Worm (Caenorhabditis elegans): ENCODE results near the gene R02F11.12.

DNA sequence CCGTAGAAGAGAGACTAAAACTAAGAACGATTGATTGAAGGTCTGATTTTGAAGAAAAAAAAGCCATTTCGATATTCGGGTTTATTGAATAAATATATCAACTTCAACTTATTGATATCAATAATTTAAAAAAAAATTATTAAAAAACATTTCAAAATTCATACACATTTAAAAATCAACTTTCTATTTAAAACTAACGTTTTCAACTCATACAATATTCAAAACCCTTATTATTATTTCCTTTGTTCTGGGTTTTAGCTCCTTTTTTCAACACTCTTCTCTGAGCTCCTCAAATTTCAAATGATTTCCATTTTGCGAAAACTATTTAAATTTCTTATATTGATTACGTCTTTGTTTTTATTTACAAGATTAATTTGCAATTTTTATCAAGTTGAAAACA lies 45.2 kb upstream of the R02F11.12 start, which contains the start of gene C18G1.7:
- no peak for TF ChIP-seq lin-13 (GFP tag; optimal IDR thresholded peaks at IDR 0.05)
- TF ChIP-seq zag-1 (tag; optimal IDR thresholded peaks at IDR 0.05) = no peak
- no peak for TF ChIP-seq ama-1 (optimal IDR thresholded peaks at IDR 0.05)
- no peak for TF ChIP-seq aly-2 (tag; optimal IDR thresholded peaks at IDR 0.05)
- TF ChIP-seq lsy-2 (tag; optimal IDR thresholded peaks at IDR 0.05) = no peak
- TF ChIP-seq set-16 (GFP tag; IDR thresholded peaks at IDR 0.05) = no peak
- no peak for TF ChIP-seq ztf-11 (tag; optimal IDR thresholded peaks at IDR 0.05)

Measured in whole organism, L4 larva.